Worm (Caenorhabditis elegans): Measurements from ENCODE around the gene C34C12.12.

The C34C12.12 gene

DNA sequence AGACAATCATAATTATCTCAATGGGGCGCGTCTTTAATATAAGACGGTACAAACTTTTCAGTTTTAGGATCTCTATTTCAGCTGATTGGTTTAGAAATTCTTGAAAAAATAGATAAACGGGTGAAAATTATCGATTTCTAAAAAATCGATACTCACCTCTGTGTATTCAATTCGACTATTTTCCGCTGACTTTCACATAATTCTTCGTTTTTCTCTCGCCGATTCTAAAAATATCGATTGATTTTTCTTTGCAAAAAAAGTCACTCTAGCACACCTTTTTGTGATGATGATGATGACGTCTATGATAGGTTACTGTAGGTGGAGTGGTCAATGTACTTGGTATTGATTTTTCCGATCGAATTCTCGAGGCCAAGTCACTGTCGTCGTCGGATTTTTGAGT, 23.2 kb upstream of the C34C12.12 start:
- TF ChIP-seq rcor-1 (GFP tag; IDR thresholded peaks at IDR 0.05) (no peak), aptf-2 (GFP tag; conservative IDR thresholded peaks at IDR 0.05) (no peak), K12H6.12 (tag; optimal IDR thresholded peaks at IDR 0.05) (no peak), lag-1 (GFP tag; IDR thresholded peaks at IDR 0.05) (no peak), madf-6 (GFP tag; IDR thresholded peaks at IDR 0.05) (no peak), madf-8 (GFP tag; conservative IDR thresholded peaks at IDR 0.05) (no peak), B0261.1 (tag; optimal IDR thresholded peaks at IDR 0.05) (no peak)

DNA sequence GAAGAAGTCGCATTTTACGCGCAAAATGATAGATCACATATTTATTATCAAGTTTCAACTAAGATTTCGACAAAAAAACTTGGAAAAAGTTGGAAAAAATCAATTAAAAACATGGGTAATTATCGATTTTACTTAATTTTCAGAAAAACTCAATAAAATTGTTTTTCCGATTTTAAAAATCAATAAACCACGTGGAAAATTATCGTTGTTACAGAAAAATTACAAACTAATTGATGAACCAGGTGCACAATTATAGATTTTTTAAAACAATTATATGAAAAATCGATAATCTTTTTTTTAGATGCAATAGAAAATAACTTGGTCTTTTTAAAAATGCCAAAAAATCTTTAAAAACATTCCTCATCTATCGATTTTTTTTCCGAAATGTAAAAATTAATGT, 22.3 kb upstream of the C34C12.12 start:
- TF ChIP-seq egl-44 (GFP tag; IDR thresholded peaks at IDR 0.05) (no peak), F23B12.7 (tag; optimal IDR thresholded peaks at IDR 0.05; ENCODE audit: insufficient read depth) (no peak), xnd-1 (tag; optimal IDR thresholded peaks at IDR 0.05) (no peak), somi-1 (GFP tag; optimal IDR thresholded peaks at IDR 0.05) (no peak), rec-8 (tag; optimal IDR thresholded peaks at IDR 0.05) (no peak), nfya-2 (GFP tag; IDR thresholded peaks at IDR 0.05) (no peak), ztf-3 (GFP tag; optimal IDR thresholded peaks at IDR 0.05) (no peak), atf-7 (tag; optimal IDR thresholded peaks at IDR 0.05) (no peak), zim-3 (tag; optimal IDR thresholded peaks at IDR 0.05) (no peak), C17E4.6 (GFP tag; IDR thresholded peaks at IDR 0.05) (no peak), mes-4 (tag; optimal IDR thresholded peaks at IDR 0.05) (no peak), Y53F4B.3 (GFP tag; IDR thresholded peaks at IDR 0.05) (no peak), nhr-120 (GFP tag; IDR thresholded peaks at IDR 0.05) (no peak), sea-2 (GFP tag; IDR thresholded peaks at IDR 0.05) (no peak), snpc-1.1 (tag; optimal IDR thresholded peaks at IDR 0.05; ENCODE audit: insufficient read depth) (no peak), lag-1 (GFP tag; IDR thresholded peaks at IDR 0.05) (no peak), ztf-26 (tag; optimal IDR thresholded peaks at IDR 0.05) (no peak), ceh-58 (GFP tag; IDR thresholded peaks at IDR 0.05) (no peak), hsf-1 (GFP tag; IDR thresholded peaks at IDR 0.05) (no peak)

DNA sequence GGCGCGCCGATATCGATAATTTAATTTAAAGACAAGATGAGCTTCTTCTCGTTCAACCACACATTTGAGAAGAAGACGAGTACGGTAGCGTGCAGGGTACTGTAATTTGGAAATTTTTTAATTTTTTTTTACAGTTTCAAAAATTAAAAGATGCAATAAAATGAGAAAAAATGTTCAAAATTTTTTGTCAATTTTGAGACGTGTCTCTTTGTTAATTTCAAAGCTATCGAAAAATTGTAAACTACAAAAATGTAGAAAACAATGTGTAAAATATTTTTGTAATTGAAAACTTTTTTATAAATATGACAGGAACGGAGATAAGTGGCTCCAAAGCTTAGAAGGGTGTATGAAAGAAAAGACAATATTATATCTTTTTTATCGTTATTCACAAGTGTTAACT, 21.6 kb upstream of the C34C12.12 start, which contains the start of gene K01A11.1:
TSS of gene K01A11.1 (minus strand) at position 101 of the 400 bp plus-strand sequence.
- TF ChIP-seq ceh-100 (GFP tag; IDR thresholded peaks at IDR 0.05) (no peak), snpc-4 (GFP tag; optimal IDR thresholded peaks at IDR 0.05) (no peak), snpc-4 (tag; optimal IDR thresholded peaks at IDR 0.05) (no peak), nhr-27 (tag; optimal IDR thresholded peaks at IDR 0.05) (no peak), Y53G8AR.9 (GFP tag; conservative IDR thresholded peaks at IDR 0.05) (no peak), Y56A3A.18 (GFP tag; IDR thresholded peaks at IDR 0.05) (no peak), lsl-1 (GFP tag; optimal IDR thresholded peaks at IDR 0.05) (no peak), B0035.1 (tag; optimal IDR thresholded peaks at IDR 0.05) (no peak), dpff-1 (tag; optimal IDR thresholded peaks at IDR 0.05) (no peak), C06A6.2 (GFP tag; conservative IDR thresholded peaks at IDR 0.05) (no peak), cebp-2 (GFP tag; IDR thresholded peaks at IDR 0.05) (no peak), aptf-3 (GFP tag; IDR thresholded peaks at IDR 0.05) (no peak), Y95B8A.8 (GFP tag; IDR thresholded peaks at IDR 0.05) (no peak), bed-2 (GFP tag; IDR thresholded peaks at IDR 0.05) (no peak), rcor-1 (GFP tag; IDR thresholded peaks at IDR 0.05) (no peak), ztf-22 (GFP tag; optimal IDR thresholded peaks at IDR 0.05) (no peak), fkh-3 (tag; optimal IDR thresholded peaks at IDR 0.05) (no peak)
